Worm (Caenorhabditis elegans): ENCODE measurements around the gene tag-307.

DNA sequence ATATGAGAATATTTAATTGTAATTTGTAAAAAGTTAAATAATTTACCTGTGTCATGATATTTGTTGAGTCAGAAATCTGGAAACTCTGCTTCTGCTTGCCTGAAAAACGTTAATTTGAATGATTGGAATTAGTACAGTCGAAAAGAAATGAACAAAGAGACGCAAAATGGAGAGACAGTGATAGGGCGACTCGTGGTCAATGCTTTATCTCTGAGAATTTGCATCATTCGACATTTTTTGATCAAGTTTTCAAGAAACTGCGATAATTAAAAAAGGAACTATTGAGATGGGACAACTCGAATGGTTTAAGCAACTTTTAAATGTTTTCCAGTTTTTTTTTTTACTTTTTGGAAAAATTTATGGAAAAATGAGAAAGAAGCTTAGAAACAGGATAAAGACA lies 3.8 kb upstream of the tag-307 start, which contains the start of gene cuc-1:
- TF ChIP-seq elt-1 (tag; optimal IDR thresholded peaks at IDR 0.05) = no peak
- no peak for TF ChIP-seq nhr-28 (tag; optimal IDR thresholded peaks at IDR 0.05)
- no peak for TF ChIP-seq nhr-237 (tag; optimal IDR thresholded peaks at IDR 0.05)
